Fruit fly (Drosophila melanogaster) whole organism, embryonic: Measurements from ENCODE around the gene CG9673.

ENCODE experiments used
- Atf-2 ChIP-seq: fragments of 200-800 bp; sonication (Bioruptor generic); optimal IDR thresholded peaks from 2 replicates; lab custom pipeline; 2016; ENCODE audit warnings: missing biosample characterization, missing genetic modification characterization
- BtbVII ChIP-seq: fragments of 200-800 bp; sonication (Bioruptor generic); optimal IDR thresholded peaks from 3 replicates; lab custom pipeline; 2017; ENCODE audit warnings: missing biosample characterization, mild to moderate bottlenecking, missing genetic modification characterization
- CG11093 ChIP-seq: fragments of 200-800 bp; sonication (Bioruptor generic); IDR thresholded peaks from 3 replicates; pipeline ENCODE4 v1.3.6; 2022; ENCODE audit warnings: missing biosample characterization, missing genetic modification characterization
- CG13624 ChIP-seq: fragments of 200-800 bp; sonication (Bioruptor generic); optimal IDR thresholded peaks from 2 replicates; lab custom pipeline; 2016; ENCODE audit warnings: missing biosample characterization, missing genetic modification characterization
- CG15696 ChIP-seq: fragments of 200-800 bp; sonication (Bioruptor generic); optimal IDR thresholded peaks from 2 replicates; lab custom pipeline; 2019; ENCODE audit warnings: missing biosample characterization, mild to moderate bottlenecking, missing genetic modification characterization, moderate library complexity
- CG17829 ChIP-seq: fragments of 200-800 bp; optimal IDR thresholded peaks from 2 replicates; lab custom pipeline; 2019; ENCODE audit warnings: missing biosample characterization, mild to moderate bottlenecking, missing genetic modification characterization, moderate library complexity
- CG1792 ChIP-seq: fragments of 200-800 bp; sonication (Bioruptor generic); optimal IDR thresholded peaks from 2 replicates; lab custom pipeline; 2016; ENCODE audit warnings: missing biosample characterization, missing genetic modification characterization
- CG3065 ChIP-seq: fragments of 200-800 bp; sonication (Bioruptor generic); optimal IDR thresholded peaks from 2 replicates; lab custom pipeline; 2016; ENCODE audit warnings: missing biosample characterization, missing genetic modification characterization
- CG34376 ChIP-seq: fragments of 200-800 bp; sonication (Bioruptor generic); optimal IDR thresholded peaks from 2 replicates; lab custom pipeline; 2018; ENCODE audit warnings: missing biosample characterization, mild to moderate bottlenecking, missing genetic modification characterization
- CG4328 ChIP-seq: fragments of 200-800 bp; sonication (Bioruptor generic); optimal IDR thresholded peaks from 3 replicates; lab custom pipeline; 2017; ENCODE audit warnings: missing biosample characterization, missing genetic modification reagents, missing genetic modification characterization
- CG9437 ChIP-seq: fragments of 200-800 bp; sonication (Bioruptor generic); optimal IDR thresholded peaks from 2 replicates; lab custom pipeline; 2018; ENCODE audit warnings: missing biosample characterization, mild to moderate bottlenecking, missing genetic modification characterization
- GATAe ChIP-seq: fragments of 200-800 bp; sonication (Bioruptor generic); conservative IDR thresholded peaks from 2 replicates; pipeline ENCODE4 v1.3.6; 2022; ENCODE audit warnings: missing biosample characterization, missing genetic modification characterization
- HLH3B ChIP-seq: fragments of 200-800 bp; sonication (Bioruptor generic); IDR thresholded peaks from 2 replicates; pipeline ENCODE4 v1.3.6; 2022; ENCODE audit warnings: missing biosample characterization, missing genetic modification characterization
- Hand ChIP-seq: fragments of 200-800 bp; sonication (Bioruptor generic); optimal IDR thresholded peaks from 2 replicates; lab custom pipeline; 2017; ENCODE audit warnings: mild to moderate bottlenecking, missing biosample characterization, missing genetic modification reagents, missing genetic modification characterization
- Hr78 ChIP-seq, 2 experiments: fragments of 200-800 bp in 1 of 2; fragments of >200 bp in 1 of 2; sonication (Bioruptor generic) in 1 of 2; optimal IDR thresholded peaks; 2 replicates each; lab custom pipeline; 2017 to 2019; ENCODE audit warnings: missing biosample characterization in 2 of 2, missing genetic modification characterization in 2 of 2, mild to moderate bottlenecking in 1 of 2, moderate library complexity in 1 of 2
- Lhr ChIP-seq: fragments of 200-800 bp; sonication (Bioruptor generic); optimal IDR thresholded peaks from 3 replicates; lab custom pipeline; 2017; ENCODE audit warnings: mild to moderate bottlenecking, missing biosample characterization, missing genetic modification reagents, missing genetic modification characterization
- Nf-YC ChIP-seq: fragments of 200-800 bp; optimal IDR thresholded peaks from 3 replicates; lab custom pipeline; 2019; ENCODE audit warnings: missing biosample characterization, mild to moderate bottlenecking, missing genetic modification characterization, moderate library complexity
- NfI ChIP-seq: fragments of 200-800 bp; sonication (Bioruptor generic); optimal IDR thresholded peaks from 3 replicates; lab custom pipeline; 2018; ENCODE audit warnings: missing biosample characterization, mild to moderate bottlenecking, missing genetic modification characterization, moderate library complexity
- Oli ChIP-seq: fragments of 200-800 bp; sonication (Bioruptor generic); optimal IDR thresholded peaks from 2 replicates; lab custom pipeline; 2018; ENCODE audit warnings: missing biosample characterization, mild to moderate bottlenecking, missing genetic modification characterization, moderate library complexity
- Ravus ChIP-seq: fragments of 200-800 bp; sonication (Bioruptor generic); IDR thresholded peaks from 2 replicates; pipeline ENCODE4 v1.3.6; 2022; ENCODE audit warnings: missing biosample characterization, missing genetic modification characterization
- Trl ChIP-seq, 3 experiments: fragments of >200 bp in 2 of 3; fragments of 200-800 bp in 1 of 3; sonication (Bioruptor generic) in 1 of 3; optimal IDR thresholded peaks; 2 replicates in 1 of 3; 3 replicates in 2 of 3; lab custom pipeline; 2016 to 2017; ENCODE audit warnings: missing biosample characterization in 1 of 3, missing genetic modification characterization in 1 of 3
- Vsx1 ChIP-seq: fragments of 200-800 bp; sonication (Bioruptor generic); optimal IDR thresholded peaks from 2 replicates; lab custom pipeline; 2017; ENCODE audit warnings: missing biosample characterization, mild to moderate bottlenecking, missing genetic modification characterization, missing genetic modification reagents
- Xbp1 ChIP-seq: fragments of 200-800 bp; sonication (Bioruptor generic); optimal IDR thresholded peaks from 3 replicates; lab custom pipeline; 2016; ENCODE audit warnings: missing biosample characterization, mild to moderate bottlenecking, missing genetic modification characterization
- cas ChIP-seq: fragments of 200-800 bp; sonication (Bioruptor generic); IDR thresholded peaks from 2 replicates; pipeline ENCODE4 v1.3.6; 2022; ENCODE audit warnings: missing biosample characterization, missing genetic modification characterization
- ci ChIP-seq: fragments of 200-800 bp; sonication (Bioruptor generic); IDR thresholded peaks from 3 replicates; pipeline ENCODE4 v1.3.6; 2022; ENCODE audit warnings: missing biosample characterization, missing genetic modification characterization
- crol ChIP-seq: fragments of 200-800 bp; sonication (Bioruptor generic); IDR thresholded peaks from 2 replicates; pipeline ENCODE4 v1.3.6; 2022; ENCODE audit warnings: missing biosample characterization, missing genetic modification characterization
- dmrt11E ChIP-seq: fragments of 200-800 bp; sonication (Bioruptor generic); optimal IDR thresholded peaks from 3 replicates; lab custom pipeline; 2018; ENCODE audit warnings: missing biosample characterization, mild to moderate bottlenecking, missing genetic modification characterization, moderate library complexity
- eve ChIP-seq, 2 experiments: fragments of >200 bp; optimal IDR thresholded peaks; 2 replicates each; lab custom pipeline; 2017; ENCODE audit warnings: missing biosample characterization in 2 of 2, missing genetic modification characterization in 2 of 2
- exex ChIP-seq: fragments of 200-800 bp; sonication (Bioruptor generic); optimal IDR thresholded peaks from 4 replicates; lab custom pipeline; 2018; ENCODE audit warnings: missing biosample characterization, mild to moderate bottlenecking, missing genetic modification characterization, moderate library complexity
- fd102C ChIP-seq: fragments of 200-800 bp; sonication (Bioruptor generic); optimal IDR thresholded peaks from 2 replicates; lab custom pipeline; 2018; ENCODE audit warnings: missing biosample characterization, mild to moderate bottlenecking, missing genetic modification characterization, moderate library complexity
- fru ChIP-seq: fragments of >200 bp; optimal IDR thresholded peaks from 2 replicates; lab custom pipeline; 2017
- lab ChIP-seq: fragments of 200-800 bp; sonication (Bioruptor generic); optimal IDR thresholded peaks from 3 replicates; lab custom pipeline; 2017; ENCODE audit warnings: missing biosample characterization, missing genetic modification characterization, mild to moderate bottlenecking, moderate library complexity, missing genetic modification reagents
- luna ChIP-seq: fragments of 200-800 bp; sonication (Bioruptor generic); optimal IDR thresholded peaks from 2 replicates; lab custom pipeline; 2016; ENCODE audit warnings: missing biosample characterization, missing genetic modification characterization
- mirr ChIP-seq: fragments of 200-800 bp; sonication (Bioruptor generic); optimal IDR thresholded peaks from 3 replicates; lab custom pipeline; 2018; ENCODE audit warnings: missing biosample characterization, mild to moderate bottlenecking, missing genetic modification characterization
- pnt ChIP-seq: fragments of 200-800 bp; sonication (Bioruptor generic); optimal IDR thresholded peaks from 3 replicates; lab custom pipeline; 2016; ENCODE audit warnings: missing biosample characterization, missing genetic modification characterization
- repo ChIP-seq: fragments of 200-800 bp; sonication (Bioruptor generic); optimal IDR thresholded peaks from 2 replicates; lab custom pipeline; 2016; ENCODE audit warnings: missing biosample characterization, missing genetic modification characterization
- seq ChIP-seq: fragments of 200-800 bp; sonication (Bioruptor generic); IDR thresholded peaks from 2 replicates; pipeline ENCODE4 v1.3.6; 2022; ENCODE audit warnings: missing biosample characterization, missing genetic modification characterization
- sim ChIP-seq: fragments of 200-800 bp; sonication (Bioruptor generic); IDR thresholded peaks from 2 replicates; pipeline ENCODE4 v1.3.6; 2022; ENCODE audit warnings: missing biosample characterization, missing genetic modification characterization
- sisA ChIP-seq: fragments of 200-800 bp; sonication (Bioruptor generic); IDR thresholded peaks from 2 replicates; pipeline ENCODE4 v1.3.6; 2022; ENCODE audit warnings: missing biosample characterization, missing genetic modification characterization
- ttk ChIP-seq: fragments of 200-800 bp; sonication (Bioruptor generic); IDR thresholded peaks from 2 replicates; pipeline ENCODE4 v2.1.2; 2022; ENCODE audit warnings: missing biosample characterization, missing genetic modification characterization
- unpg ChIP-seq: fragments of 200-800 bp; sonication (Bioruptor generic); optimal IDR thresholded peaks from 3 replicates; lab custom pipeline; 2018; ENCODE audit warnings: missing biosample characterization, mild to moderate bottlenecking, missing genetic modification characterization, moderate library complexity
- wdn ChIP-seq: fragments of 200-800 bp; sonication (Bioruptor generic); IDR thresholded peaks from 2 replicates; pipeline ENCODE4 v1.3.6; 2022; ENCODE audit warnings: missing biosample characterization, missing genetic modification characterization
- yki ChIP-seq: fragments of >200 bp; optimal IDR thresholded peaks from 3 replicates; lab custom pipeline; 2018

CG9673 gene

dm6 chrX:16749324-16749723 lies 45.6 kb upstream of the CG9673 start (continued):
- TF ChIP-seq dmrt11E (no peak), fru (lab: Kevin White, UChicago) (no peak), CG1792 (GFP tag; lab: Kevin White, UChicago) (no peak), luna (GFP tag; lab: Kevin White, UChicago) (no peak), Trl (optimal IDR thresholded peaks at IDR 0.05; lab: Kevin White, UChicago) (no peak), Trl (GFP tag; optimal IDR thresholded peaks at IDR 0.05; lab: Kevin White, UChicago) (no peak), CG11093 (GFP tag; lab: Robert Waterston, UW) (no peak), cas (GFP tag; lab: Robert Waterston, UW) (no peak), Vsx1 (peak; percentile 25), CG3065 (GFP tag; lab: Kevin White, UChicago) (no peak), GATAe (GFP tag; lab: Robert Waterston, UW) (no peak), ci (GFP tag; lab: Robert Waterston, UW) (no peak), crol (GFP tag; lab: Robert Waterston, UW) (peak; percentile 51), CG34376 (GFP tag; lab: Kevin White, UChicago) (peak; percentile 64), sim (GFP tag; lab: Robert Waterston, UW) (no peak), NfI (GFP tag; lab: Kevin White, UChicago) (no peak), Xbp1 (GFP tag; lab: Kevin White, UChicago) (no peak), eve (GFP tag; optimal IDR thresholded peaks at IDR 0.05; lab: Kevin White, UChicago) (no peak), lab (GFP tag; lab: Kevin White, UChicago) (peak; percentile 3), CG13624 (GFP tag; lab: Kevin White, UChicago) (no peak), fd102C (GFP tag; lab: Kevin White, UChicago) (no peak), mirr (GFP tag; lab: Kevin White, UChicago) (peak; percentile 20), CG4328 (no peak), Oli (tag; lab: Kevin White, UChicago) (no peak), Nf-YC (tag; lab: Kevin White, UChicago) (peak; percentile 46), CG17829 (tag; lab: Kevin White, UChicago) (no peak), ttk (GFP tag; lab: Robert Waterston, UW) (no peak), sisA (GFP tag; lab: Robert Waterston, UW) (no peak), Lhr (GFP tag; lab: Kevin White, UChicago) (no peak), exex (tag; lab: Kevin White, UChicago) (peak; percentile 80), yki (no peak), BtbVII (GFP tag; lab: Kevin White, UChicago) (no peak), seq (GFP tag; lab: Robert Waterston, UW) (no peak), CG15696 (no peak), Atf-2 (GFP tag; lab: Kevin White, UChicago) (no peak), pnt (no peak), HLH3B (no peak), CG9437 (GFP tag; lab: Kevin White, UChicago) (no peak), Hr78 (GFP tag; optimal IDR thresholded peaks at IDR 0.05; lab: Kevin White, UChicago) (no peak), repo (GFP tag; lab: Kevin White, UChicago) (no peak), unpg (GFP tag; lab: Kevin White, UChicago) (no peak), Ravus (GFP tag; lab: Robert Waterston, UW) (no peak), Hand (GFP tag; lab: Kevin White, UChicago) (no peak), wdn (GFP tag; lab: Robert Waterston, UW) (no peak)
